Fruit fly (Drosophila melanogaster): ENCODE data around the gene Gapvd1.

Gene Gapvd1

dm6 chrX:11351351-11351750 is 26.2 kb downstream of the Gapvd1 start (continued):
- TF ChIP-seq HLH3B (GFP tag; IDR thresholded peaks at IDR 0.05) (peak; percentile 96), CrebB (tag; optimal IDR thresholded peaks at IDR 0.05) (peak; percentile 92), CG12391 (tag; optimal IDR thresholded peaks at IDR 0.05) (peak; percentile 89), fru (optimal IDR thresholded peaks at IDR 0.05) (no peak), CG17802 (tag; optimal IDR thresholded peaks at IDR 0.05) (peak; percentile 76), Ravus (GFP tag; IDR thresholded peaks at IDR 0.05) (peak; percentile 84), CG10565 (GFP tag; optimal IDR thresholded peaks at IDR 0.05) (peak; percentile 61), Oaz (GFP tag; IDR thresholded peaks at IDR 0.05) (peak; percentile 90), CG13287 (GFP tag; IDR thresholded peaks at IDR 0.05; ENCODE audit: partially characterized antibody) (no peak), ac (GFP tag; optimal IDR thresholded peaks at IDR 0.05) (peak; percentile 66), CG16779 (GFP tag; IDR thresholded peaks at IDR 0.05) (peak; percentile 94), CG33213 (GFP tag; optimal IDR thresholded peaks at IDR 0.05) (peak; percentile 88), tin (GFP tag; optimal IDR thresholded peaks at IDR 0.05) (peak; percentile 94), CG1647 (GFP tag; optimal IDR thresholded peaks at IDR 0.05) (peak; percentile 90), Fer1 (GFP tag; optimal IDR thresholded peaks at IDR 0.05) (peak; percentile 92), CG15601 (tag; optimal IDR thresholded peaks at IDR 0.05) (peak; percentile 82), bbx (GFP tag; IDR thresholded peaks at IDR 0.05; ENCODE audit: partially characterized antibody) (peak; percentile 18; the same call in 1 of the 2 replicates), D19B (GFP tag; optimal IDR thresholded peaks at IDR 0.05) (peak; percentile 76), MBD-R2 (GFP tag; IDR thresholded peaks at IDR 0.05) (peak; percentile 87), Lim3 (GFP tag; IDR thresholded peaks at IDR 0.05) (peak; percentile 89), CG1233 (GFP tag; optimal IDR thresholded peaks at IDR 0.05) (peak; percentile 91), seq (GFP tag; IDR thresholded peaks at IDR 0.05) (peak; percentile 96), CG11085 (GFP tag; IDR thresholded peaks at IDR 0.05) (peak; percentile 91), ara (GFP tag; IDR thresholded peaks at IDR 0.05) (peak; percentile 93), ro (GFP tag; IDR thresholded peaks at IDR 0.05) (peak; percentile 89), CG7357 (GFP tag; IDR thresholded peaks at IDR 0.05) (peak; percentile 87), CG7271 (tag; optimal IDR thresholded peaks at IDR 0.05) (peak; percentile 54), unc-4 (GFP tag; IDR thresholded peaks at IDR 0.05; ENCODE audit: partially characterized antibody) (no peak), jumu (GFP tag; optimal IDR thresholded peaks at IDR 0.05) (peak; percentile 94), Adf1 (GFP tag; IDR thresholded peaks at IDR 0.05) (peak; percentile 47), nom (GFP tag; optimal IDR thresholded peaks at IDR 0.05) (peak; percentile 86), CG17385 (GFP tag; optimal IDR thresholded peaks at IDR 0.05) (peak; percentile 89), CG1602 (GFP tag; optimal IDR thresholded peaks at IDR 0.05) (peak; percentile 92), Dp (GFP tag; optimal IDR thresholded peaks at IDR 0.05) (peak; percentile 17), CG4404 (GFP tag; IDR thresholded peaks at IDR 0.05) (peak; percentile 90), az2 (GFP tag; optimal IDR thresholded peaks at IDR 0.05) (peak; percentile 93), zfh1 (GFP tag; IDR thresholded peaks at IDR 0.05) (peak; percentile 96), Rfx (GFP tag; IDR thresholded peaks at IDR 0.05) (peak; percentile 96), CoRest (tag; optimal IDR thresholded peaks at IDR 0.05) (peak; percentile 93), fu2 (GFP tag; optimal IDR thresholded peaks at IDR 0.05) (peak; percentile 74), lmd (GFP tag; IDR thresholded peaks at IDR 0.05) (peak; percentile 96), hth (optimal IDR thresholded peaks at IDR 0.05) (no peak), lab (GFP tag; optimal IDR thresholded peaks at IDR 0.05) (peak; percentile 96), CG7928 (GFP tag; optimal IDR thresholded peaks at IDR 0.05) (peak; percentile 58), CG8765 (GFP tag; IDR thresholded peaks at IDR 0.05) (peak; percentile 93), usp (GFP tag; optimal IDR thresholded peaks at IDR 0.05) (no peak), sug (tag; optimal IDR thresholded peaks at IDR 0.05) (peak; percentile 82), Mad (GFP tag; optimal IDR thresholded peaks at IDR 0.05) (peak; percentile 85), CG14710 (tag; optimal IDR thresholded peaks at IDR 0.05) (peak; percentile 75), Rx (GFP tag; IDR thresholded peaks at IDR 0.05) (peak; percentile 94), salm (tag; optimal IDR thresholded peaks at IDR 0.05) (peak; percentile 86), Taf1 (GFP tag; IDR thresholded peaks at IDR 0.05) (peak; percentile 88)

Measured in whole organism, embryonic.